Worm (Caenorhabditis elegans): ENCODE data around the gene F10C1.3.

- no peak for TF ChIP-seq ceh-6 (GFP tag; optimal IDR thresholded peaks at IDR 0.05)
- TF ChIP-seq nhr-11 (tag; optimal IDR thresholded peaks at IDR 0.05) = no peak
- TF ChIP-seq pag-3 (tag; optimal IDR thresholded peaks at IDR 0.05; ENCODE audit: borderline replicate concordance) = no peak
Measured at ce11 chrII:5765318-5765717, 7.8 kb upstream of the F10C1.3 start, which contains the start of gene ifb-1.
